Worm (Caenorhabditis elegans) whole organism, midembryonic: ENCODE results near the gene ubc-9.

Experiments used
- T22C8.4 ChIP-seq: fragments of 200-800 bp; sonication (Bioruptor generic); IDR thresholded peaks from 2 replicates; pipeline ENCODE4 v1.3.6; 2022; ENCODE audit warnings: missing genetic modification characterization, missing compliant biosample characterization
- cog-1 ChIP-seq: sonication (generic microtip); optimal IDR thresholded peaks from 2 replicates; lab custom pipeline; 2016; ENCODE audit warnings: missing genetic modification characterization, missing compliant biosample characterization
- flt-1 ChIP-seq: fragments of 200-800 bp; sonication (Bioruptor generic); IDR thresholded peaks from 2 replicates; pipeline ENCODE4 v1.3.6; 2022; ENCODE audit warnings: missing genetic modification characterization, missing compliant biosample characterization
- klf-2 ChIP-seq: fragments of 200-800 bp; sonication (Bioruptor generic); conservative IDR thresholded peaks from 2 replicates; pipeline ENCODE4 v1.3.6; 2022; ENCODE audit warnings: missing genetic modification reagents, missing genetic modification characterization, missing compliant biosample characterization
- med-1 ChIP-seq: sonication (generic microtip); optimal IDR thresholded peaks from 2 replicates; lab custom pipeline; 2017; ENCODE audit warnings: missing genetic modification characterization, mild to moderate bottlenecking, missing compliant biosample characterization, antibody characterized with exemption, missing genetic modification reagents; ENCODE audit not compliant: insufficient read depth
- ref-1 ChIP-seq: fragments of 200-800 bp; sonication (Bioruptor generic); conservative IDR thresholded peaks from 2 replicates; pipeline ENCODE4 v1.3.6; 2022; ENCODE audit warnings: missing genetic modification reagents, missing genetic modification characterization, missing compliant biosample characterization
- tab-1 ChIP-seq: fragments of 200-800 bp; sonication (Bioruptor generic); IDR thresholded peaks from 2 replicates; pipeline ENCODE4 v1.3.6; 2022; ENCODE audit warnings: missing genetic modification characterization, missing compliant biosample characterization
- ztf-23 ChIP-seq: fragments of 200-800 bp; sonication (Bioruptor generic); IDR thresholded peaks from 2 replicates; pipeline ENCODE4 v1.3.6; 2022; ENCODE audit warnings: missing genetic modification reagents, missing genetic modification characterization, missing compliant biosample characterization
- ztf-29 ChIP-seq: fragments of 200-800 bp; sonication (Bioruptor generic); IDR thresholded peaks from 2 replicates; pipeline ENCODE4 v1.3.6; 2022; ENCODE audit warnings: missing genetic modification reagents, missing genetic modification characterization, missing compliant biosample characterization

The ubc-9 gene

ce11 chrIV:4652365-4652844 is 1.6 kb downstream of the ubc-9 start, which contains the start of gene F29B9.5:
F29B9.5 (plus strand) TSS chrIV:4652415.
- TF ChIP-seq ztf-29 (GFP tag; lab: Robert Waterston, UW): no peak
- no peak for TF ChIP-seq ztf-23
- no peak for TF ChIP-seq med-1 (GFP tag; lab: Kevin White, UChicago)
- TF ChIP-seq T22C8.4 (GFP tag; lab: Robert Waterston, UW): no peak
- TF ChIP-seq cog-1: no peak
- TF ChIP-seq klf-2 (GFP tag; lab: Robert Waterston, UW): no peak
- TF ChIP-seq flt-1 (GFP tag; lab: Robert Waterston, UW): no peak
- no peak for TF ChIP-seq ref-1 (GFP tag; lab: Robert Waterston, UW)
- no peak for TF ChIP-seq tab-1 (GFP tag; lab: Robert Waterston, UW)

ce11 chrIV:4652962-4653361 is 2.1 kb downstream of the ubc-9 start, which contains the start of gene psr-1:
psr-1 (plus strand) TSS chrIV:4653262.
- TF ChIP-seq ztf-29 (GFP tag; lab: Robert Waterston, UW) (no peak), flt-1 (GFP tag; lab: Robert Waterston, UW) (no peak)

- TF ChIP-seq ref-1 (GFP tag; lab: Robert Waterston, UW): no peak
- TF ChIP-seq flt-1 (GFP tag; lab: Robert Waterston, UW): no peak
- TF ChIP-seq ztf-23: no peak
- no peak for TF ChIP-seq med-1 (GFP tag; lab: Kevin White, UChicago)
- no peak for TF ChIP-seq tab-1 (GFP tag; lab: Robert Waterston, UW)
- TF ChIP-seq T22C8.4 (GFP tag; lab: Robert Waterston, UW): no peak
Observed at ce11 chrIV:4653708-4654107, 2.9 kb downstream of the ubc-9 start.

ce11 chrIV:4655979-4656378 is 5.1 kb downstream of the ubc-9 start:
- TF ChIP-seq klf-2 (GFP tag; lab: Robert Waterston, UW): no peak
- no peak for TF ChIP-seq ztf-29 (GFP tag; lab: Robert Waterston, UW)
- TF ChIP-seq flt-1 (GFP tag; lab: Robert Waterston, UW): no peak
- TF ChIP-seq ref-1 (GFP tag; lab: Robert Waterston, UW): no peak
- TF ChIP-seq ztf-23: no peak

ce11 chrIV:4656380-4656779 is 5.5 kb downstream of the ubc-9 start:
- TF ChIP-seq flt-1 (GFP tag; lab: Robert Waterston, UW) (no peak), T22C8.4 (GFP tag; lab: Robert Waterston, UW) (no peak), ref-1 (GFP tag; lab: Robert Waterston, UW) (no peak), klf-2 (GFP tag; lab: Robert Waterston, UW) (no peak), ztf-23 (no peak), tab-1 (GFP tag; lab: Robert Waterston, UW) (no peak), med-1 (GFP tag; lab: Kevin White, UChicago) (no peak), cog-1 (no peak), ztf-29 (GFP tag; lab: Robert Waterston, UW) (no peak)

ce11 chrIV:4657874-4658273 is 7.0 kb downstream of the ubc-9 start, which contains the start of gene col-111:
col-111 (minus strand) TSS chrIV:4657974.
- no peak for TF ChIP-seq ztf-23
- TF ChIP-seq cog-1: no peak
- no peak for TF ChIP-seq med-1 (GFP tag; lab: Kevin White, UChicago)
- no peak for TF ChIP-seq ztf-29 (GFP tag; lab: Robert Waterston, UW)
- TF ChIP-seq flt-1 (GFP tag; lab: Robert Waterston, UW): no peak
- TF ChIP-seq ref-1 (GFP tag; lab: Robert Waterston, UW): no peak
- no peak for TF ChIP-seq T22C8.4 (GFP tag; lab: Robert Waterston, UW)
- no peak for TF ChIP-seq tab-1 (GFP tag; lab: Robert Waterston, UW)
- no peak for TF ChIP-seq klf-2 (GFP tag; lab: Robert Waterston, UW)

- no peak for TF ChIP-seq med-1 (GFP tag; lab: Kevin White, UChicago)
- TF ChIP-seq ref-1 (GFP tag; lab: Robert Waterston, UW): no peak
- no peak for TF ChIP-seq T22C8.4 (GFP tag; lab: Robert Waterston, UW)
- no peak for TF ChIP-seq ztf-29 (GFP tag; lab: Robert Waterston, UW)
- no peak for TF ChIP-seq flt-1 (GFP tag; lab: Robert Waterston, UW)
Observed at ce11 chrIV:4659277-4659676, 8.4 kb downstream of the ubc-9 start, which contains the start of gene mrps-21. mrps-21 (minus strand) TSS chrIV:4659517.

- no peak for TF ChIP-seq ref-1 (GFP tag; lab: Robert Waterston, UW)
- 0 out of 2 replicates have a peak, but pooled peaks have one; percentile 24 for TF ChIP-seq klf-2 (GFP tag; lab: Robert Waterston, UW)
- peak; percentile 86 for TF ChIP-seq flt-1 (GFP tag; lab: Robert Waterston, UW)
- no peak for TF ChIP-seq tab-1 (GFP tag; lab: Robert Waterston, UW)
- TF ChIP-seq ztf-29 (GFP tag; lab: Robert Waterston, UW): peak; percentile 57; the same call in 1 of the 2 replicates
- TF ChIP-seq cog-1: peak; percentile 88
- TF ChIP-seq ztf-23: peak; percentile 84
- no peak for TF ChIP-seq med-1 (GFP tag; lab: Kevin White, UChicago)
- TF ChIP-seq T22C8.4 (GFP tag; lab: Robert Waterston, UW): peak; percentile 41; the same call in 1 of the 2 replicates
Observed at ce11 chrIV:4660151-4661041, 9.6 kb downstream of the ubc-9 start, which contains the start of the genes F29B9.11 and jmjd-1.2. F29B9.11 (minus strand) TSS chrIV:4660201. jmjd-1.2 (plus strand) TSS chrIV:4660991.

- TF ChIP-seq med-1 (GFP tag; lab: Kevin White, UChicago) (no peak), flt-1 (GFP tag; lab: Robert Waterston, UW) (no peak), ref-1 (GFP tag; lab: Robert Waterston, UW) (no peak), ztf-23 (no peak), cog-1 (no peak), ztf-29 (GFP tag; lab: Robert Waterston, UW) (no peak), klf-2 (GFP tag; lab: Robert Waterston, UW) (no peak), T22C8.4 (GFP tag; lab: Robert Waterston, UW) (no peak), tab-1 (GFP tag; lab: Robert Waterston, UW) (no peak)
Observed at ce11 chrIV:4665079-4665478, 14.2 kb downstream of the ubc-9 start, which contains the start of gene F29B9.1. F29B9.1 (plus strand) TSS chrIV:4665379.
